Fruit fly (Drosophila melanogaster) whole organism, embryonic: ENCODE data around the gene CG31076.

Experiments
- Atf-2 ChIP-seq: fragments of 200-800 bp; sonication (Bioruptor generic); optimal IDR thresholded peaks from 2 replicates; lab custom pipeline; 2016; ENCODE audit warnings: missing biosample characterization, missing genetic modification characterization
- Atf6 ChIP-seq: fragments of 200-800 bp; sonication (Bioruptor generic); IDR thresholded peaks from 2 replicates; pipeline ENCODE4 v1.3.6; 2022; ENCODE audit warnings: missing biosample characterization, missing genetic modification characterization
- Blimp-1 ChIP-seq: fragments of 200-800 bp; sonication (Bioruptor generic); optimal IDR thresholded peaks from 3 replicates; lab custom pipeline; 2018; ENCODE audit warnings: missing biosample characterization, missing genetic modification characterization, mild to moderate bottlenecking, moderate library complexity, missing genetic modification reagents
- CG12219 ChIP-seq: fragments of 200-800 bp; sonication (Bioruptor generic); optimal IDR thresholded peaks from 3 replicates; lab custom pipeline; 2018; ENCODE audit warnings: missing biosample characterization, mild to moderate bottlenecking, missing genetic modification characterization
- CG12391 ChIP-seq: fragments of 200-800 bp; sonication (Bioruptor generic); optimal IDR thresholded peaks from 3 replicates; lab custom pipeline; 2018; ENCODE audit warnings: missing biosample characterization, mild to moderate bottlenecking, missing genetic modification characterization, moderate library complexity
- CG14014 ChIP-seq: fragments of 200-800 bp; sonication (Bioruptor generic); IDR thresholded peaks from 2 replicates; pipeline ENCODE4 v1.3.6; 2022; ENCODE audit warnings: missing biosample characterization, missing genetic modification characterization
- CG15514 ChIP-seq: fragments of 200-800 bp; sonication (Bioruptor generic); optimal IDR thresholded peaks from 3 replicates; lab custom pipeline; 2017; ENCODE audit warnings: missing biosample characterization, missing genetic modification characterization, mild to moderate bottlenecking, moderate library complexity, missing genetic modification reagents
- CG17829 ChIP-seq: fragments of 200-800 bp; optimal IDR thresholded peaks from 2 replicates; lab custom pipeline; 2019; ENCODE audit warnings: missing biosample characterization, mild to moderate bottlenecking, missing genetic modification characterization, moderate library complexity
- CG2875 ChIP-seq: fragments of 200-800 bp; sonication (Bioruptor generic); optimal IDR thresholded peaks from 2 replicates; lab custom pipeline; 2017; ENCODE audit warnings: missing biosample characterization, mild to moderate bottlenecking, missing genetic modification characterization, missing genetic modification reagents
- CG30431 ChIP-seq: fragments of 200-800 bp; sonication (Bioruptor generic); optimal IDR thresholded peaks from 2 replicates; lab custom pipeline; 2017; ENCODE audit warnings: missing biosample characterization, missing genetic modification characterization
- CG31224 ChIP-seq: fragments of 200-800 bp; sonication (Bioruptor generic); IDR thresholded peaks from 2 replicates; pipeline ENCODE4 v1.3.6; 2022; ENCODE audit warnings: missing biosample characterization, missing genetic modification characterization
- CG33557 ChIP-seq: fragments of 200-800 bp; sonication (Bioruptor generic); optimal IDR thresholded peaks from 2 replicates; lab custom pipeline; 2019; ENCODE audit warnings: missing biosample characterization, mild to moderate bottlenecking, missing genetic modification characterization, moderate library complexity
- CG4404 ChIP-seq: fragments of 200-800 bp; sonication (Bioruptor generic); IDR thresholded peaks from 2 replicates; pipeline ENCODE4 v1.3.6; 2022; ENCODE audit warnings: missing biosample characterization, missing genetic modification characterization
- CG4424 ChIP-seq: fragments of 200-800 bp; sonication (Bioruptor generic); optimal IDR thresholded peaks from 3 replicates; lab custom pipeline; 2016; ENCODE audit warnings: missing biosample characterization, missing genetic modification characterization
- CG4617 ChIP-seq: fragments of 200-800 bp; sonication (Bioruptor generic); optimal IDR thresholded peaks from 3 replicates; lab custom pipeline; 2016; ENCODE audit warnings: missing biosample characterization, missing genetic modification characterization, borderline replicate concordance
- CG6272 ChIP-seq: fragments of 200-800 bp; sonication (Bioruptor generic); IDR thresholded peaks from 2 replicates; pipeline ENCODE4 v1.3.6; 2022; ENCODE audit warnings: missing biosample characterization, missing genetic modification characterization
- CG6765 ChIP-seq: fragments of 200-800 bp; sonication (Bioruptor generic); optimal IDR thresholded peaks from 3 replicates; lab custom pipeline; 2017; ENCODE audit warnings: missing biosample characterization, mild to moderate bottlenecking, missing genetic modification characterization
- CG6854 ChIP-seq: fragments of 200-800 bp; sonication (Bioruptor generic); optimal IDR thresholded peaks from 3 replicates; lab custom pipeline; 2017; ENCODE audit warnings: missing biosample characterization, mild to moderate bottlenecking, missing genetic modification characterization
- CHES-1-like ChIP-seq: fragments of 200-800 bp; sonication (Bioruptor generic); optimal IDR thresholded peaks from 2 replicates; lab custom pipeline; 2016; ENCODE audit warnings: missing biosample characterization, missing genetic modification characterization
- Chrac-16 ChIP-seq: fragments of 200-800 bp; sonication (Bioruptor generic); optimal IDR thresholded peaks from 3 replicates; lab custom pipeline; 2016; ENCODE audit warnings: missing biosample characterization, missing genetic modification characterization
- Dad ChIP-seq: fragments of 200-800 bp; sonication (Bioruptor generic); optimal IDR thresholded peaks from 3 replicates; lab custom pipeline; 2016; ENCODE audit warnings: missing biosample characterization, missing genetic modification characterization
- Fer1 ChIP-seq: fragments of 200-800 bp; sonication (Bioruptor generic); optimal IDR thresholded peaks from 2 replicates; lab custom pipeline; 2017; ENCODE audit warnings: missing biosample characterization, mild to moderate bottlenecking, missing genetic modification characterization
- Mad ChIP-seq: fragments of 200-800 bp; sonication (Bioruptor generic); optimal IDR thresholded peaks from 2 replicates; lab custom pipeline; 2016; ENCODE audit warnings: missing biosample characterization, missing genetic modification characterization
- Neu2 ChIP-seq: fragments of 200-800 bp; sonication (Bioruptor generic); optimal IDR thresholded peaks from 3 replicates; lab custom pipeline; 2016; ENCODE audit warnings: missing biosample characterization, missing genetic modification characterization, borderline replicate concordance
- Oli ChIP-seq: fragments of 200-800 bp; sonication (Bioruptor generic); optimal IDR thresholded peaks from 2 replicates; lab custom pipeline; 2018; ENCODE audit warnings: missing biosample characterization, mild to moderate bottlenecking, missing genetic modification characterization, moderate library complexity
- Pdp1 ChIP-seq, 2 experiments: fragments of 200-800 bp; sonication (Bioruptor generic); optimal IDR thresholded peaks; 3 replicates each; lab custom pipeline; 2016; ENCODE audit warnings: missing biosample characterization in 2 of 2, missing genetic modification characterization in 2 of 2, mild to moderate bottlenecking in 1 of 2, moderate library complexity in 1 of 2
- Ptx1 ChIP-seq: fragments of 200-800 bp; sonication (Bioruptor generic); IDR thresholded peaks from 2 replicates; pipeline ENCODE4 v1.3.6; 2022; ENCODE audit warnings: missing biosample characterization, missing genetic modification characterization
- Spps ChIP-seq: fragments of 200-800 bp; sonication (Bioruptor generic); optimal IDR thresholded peaks from 2 replicates; lab custom pipeline; 2018; ENCODE audit warnings: missing biosample characterization, mild to moderate bottlenecking, missing genetic modification characterization
- Sry-β ChIP-seq: fragments of 200-800 bp; sonication (Bioruptor generic); optimal IDR thresholded peaks from 2 replicates; lab custom pipeline; 2018; ENCODE audit warnings: missing biosample characterization, mild to moderate bottlenecking, missing genetic modification characterization, moderate library complexity
- Stat92E ChIP-seq, 3 experiments: fragments of >200 bp in 2 of 3; fragments of 200-800 bp in 1 of 3; sonication (Bioruptor generic) in 1 of 3; optimal IDR thresholded peaks; 2 replicates each; lab custom pipeline; 2017 to 2019; ENCODE audit warnings: missing biosample characterization in 3 of 3, missing genetic modification characterization in 3 of 3, mild to moderate bottlenecking in 1 of 3, moderate library complexity in 1 of 3
- ab ChIP-seq: fragments of 200-800 bp; sonication (Bioruptor generic); optimal IDR thresholded peaks from 2 replicates; lab custom pipeline; 2016; ENCODE audit warnings: missing biosample characterization, missing genetic modification characterization
- bigmax ChIP-seq: fragments of 200-800 bp; sonication (Bioruptor generic); optimal IDR thresholded peaks from 2 replicates; lab custom pipeline; 2018; ENCODE audit warnings: missing biosample characterization, mild to moderate bottlenecking, missing genetic modification characterization
- bsh ChIP-seq, 2 experiments: fragments of 200-800 bp; sonication (Bioruptor generic); optimal IDR thresholded peaks; 2 replicates each; lab custom pipeline; 2017 to 2018; ENCODE audit warnings: mild to moderate bottlenecking in 2 of 2, missing biosample characterization in 2 of 2, missing genetic modification characterization in 2 of 2, moderate library complexity in 1 of 2
- cg ChIP-seq: fragments of 200-800 bp; sonication (Bioruptor generic); optimal IDR thresholded peaks from 3 replicates; lab custom pipeline; 2019; ENCODE audit warnings: missing biosample characterization, mild to moderate bottlenecking, missing genetic modification characterization, moderate library complexity
- eve ChIP-seq, 2 experiments: fragments of >200 bp; optimal IDR thresholded peaks; 2 replicates each; lab custom pipeline; 2017; ENCODE audit warnings: missing biosample characterization in 2 of 2, missing genetic modification characterization in 2 of 2
- fd3F ChIP-seq: fragments of 200-800 bp; sonication (Bioruptor generic); optimal IDR thresholded peaks from 2 replicates; lab custom pipeline; 2018; ENCODE audit warnings: missing biosample characterization, mild to moderate bottlenecking, missing genetic modification characterization, moderate library complexity
- gcm ChIP-seq: fragments of 200-800 bp; sonication (Bioruptor generic); optimal IDR thresholded peaks from 2 replicates; lab custom pipeline; 2019; ENCODE audit warnings: missing biosample characterization, mild to moderate bottlenecking, missing genetic modification characterization, moderate library complexity
- hb ChIP-seq: fragments of 200-800 bp; sonication (Bioruptor generic); IDR thresholded peaks from 3 replicates; pipeline ENCODE4 v1.3.6; 2022; ENCODE audit warnings: missing biosample characterization, missing genetic modification characterization; ENCODE audit not compliant: partially characterized antibody
- ind ChIP-seq: fragments of 200-800 bp; sonication (Bioruptor generic); optimal IDR thresholded peaks from 3 replicates; lab custom pipeline; 2016; ENCODE audit warnings: missing biosample characterization, missing genetic modification characterization
- mirr ChIP-seq: fragments of 200-800 bp; sonication (Bioruptor generic); optimal IDR thresholded peaks from 3 replicates; lab custom pipeline; 2018; ENCODE audit warnings: missing biosample characterization, mild to moderate bottlenecking, missing genetic modification characterization
- onecut ChIP-seq: fragments of 200-800 bp; sonication (Bioruptor generic); IDR thresholded peaks from 2 replicates; pipeline ENCODE4 v1.3.6; 2022; ENCODE audit warnings: missing biosample characterization, missing genetic modification characterization
- pfk ChIP-seq: fragments of 200-800 bp; sonication (Bioruptor generic); optimal IDR thresholded peaks from 2 replicates; lab custom pipeline; 2018; ENCODE audit warnings: missing biosample characterization, mild to moderate bottlenecking, missing genetic modification characterization, moderate library complexity
- run ChIP-seq: fragments of 200-800 bp; sonication (Bioruptor generic); optimal IDR thresholded peaks from 3 replicates; lab custom pipeline; 2018; ENCODE audit warnings: missing biosample characterization, mild to moderate bottlenecking, missing genetic modification characterization
- scrt ChIP-seq: fragments of 200-800 bp; sonication (Bioruptor generic); optimal IDR thresholded peaks from 2 replicates; lab custom pipeline; 2018; ENCODE audit warnings: missing biosample characterization, mild to moderate bottlenecking, missing genetic modification characterization, moderate library complexity
- slou ChIP-seq: fragments of 200-800 bp; sonication (Bioruptor generic); optimal IDR thresholded peaks from 3 replicates; lab custom pipeline; 2016; ENCODE audit warnings: missing biosample characterization, missing genetic modification characterization
- sna ChIP-seq: fragments of 200-800 bp; sonication (Bioruptor generic); IDR thresholded peaks from 2 replicates; pipeline ENCODE4 v1.3.6; 2022; ENCODE audit warnings: missing biosample characterization, missing genetic modification characterization; ENCODE audit not compliant: partially characterized antibody
- stc ChIP-seq: fragments of 200-800 bp; sonication (Bioruptor generic); IDR thresholded peaks from 2 replicates; pipeline ENCODE4 v1.3.6; 2022; ENCODE audit warnings: missing biosample characterization, missing genetic modification characterization
- twi ChIP-seq: fragments of 200-800 bp; optimal IDR thresholded peaks from 2 replicates; lab custom pipeline; 2019; ENCODE audit warnings: missing biosample characterization, mild to moderate bottlenecking, missing genetic modification characterization, moderate library complexity
- unpg ChIP-seq: fragments of 200-800 bp; sonication (Bioruptor generic); optimal IDR thresholded peaks from 3 replicates; lab custom pipeline; 2018; ENCODE audit warnings: missing biosample characterization, mild to moderate bottlenecking, missing genetic modification characterization, moderate library complexity

The CG31076 gene

DNA sequence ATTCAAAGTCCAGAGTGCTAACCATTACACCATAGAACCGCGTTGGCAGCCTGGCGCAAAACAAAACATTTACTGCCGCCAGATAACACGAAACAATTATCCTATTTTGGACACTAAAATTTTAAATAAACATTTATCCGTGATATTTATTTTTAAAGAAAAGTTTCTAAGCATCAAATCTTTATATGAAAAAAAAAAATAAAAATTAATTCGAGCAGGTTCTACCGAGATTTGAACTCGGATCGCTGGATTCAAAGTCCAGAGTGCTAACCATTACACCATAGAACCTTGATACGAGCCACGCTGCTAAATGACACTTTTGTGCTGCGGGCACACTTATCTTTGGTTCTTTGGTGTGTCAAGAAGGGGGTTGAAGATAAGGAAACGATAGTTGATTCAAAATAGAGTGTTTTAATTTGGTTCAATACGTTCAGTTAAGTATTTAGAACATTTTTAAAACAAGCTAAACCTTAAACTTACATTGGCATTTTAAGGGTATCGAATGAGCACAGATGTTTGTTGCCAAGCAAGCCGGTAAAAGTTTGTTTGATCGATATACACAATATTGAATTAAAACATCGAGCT lies 42.3 kb downstream of the CG31076 start, which contains the start of gene Spag1 (continued):
- TF ChIP-seq Pdp1 (GFP tag; optimal IDR thresholded peaks at IDR 0.05; lab: Kevin White, UChicago) (peak in 1 of 2 experiments; percentile 1), CG6272 (GFP tag; lab: Robert Waterston, UW) (no peak), run (no peak), Stat92E (GFP tag; optimal IDR thresholded peaks at IDR 0.05; lab: Kevin White, UChicago) (peak in 1 of 3 experiments; percentile 83), unpg (peak; percentile 30), CHES-1-like (no peak), CG12219 (GFP tag; lab: Kevin White, UChicago) (no peak), scrt (GFP tag; lab: Kevin White, UChicago) (peak; percentile 13), stc (GFP tag; lab: Robert Waterston, UW) (peak; percentile 7; the same call in 1 of the 2 replicates), CG12391 (tag; lab: Kevin White, UChicago) (peak; percentile 57), Blimp-1 (peak; percentile 4), CG6765 (GFP tag; lab: Kevin White, UChicago) (no peak), hb (GFP tag; lab: Robert Waterston, UW) (no peak), Ptx1 (no peak), CG15514 (GFP tag; lab: Kevin White, UChicago) (no peak), bsh (GFP tag; optimal IDR thresholded peaks at IDR 0.05; lab: Kevin White, UChicago) (peak in 1 of 2 experiments; percentile 18), CG4424 (GFP tag; lab: Kevin White, UChicago) (no peak), Neu2 (GFP tag; lab: Kevin White, UChicago) (no peak), Atf-2 (GFP tag; lab: Kevin White, UChicago) (no peak), cg (GFP tag; lab: Kevin White, UChicago) (no peak), fd3F (no peak), mirr (GFP tag; lab: Kevin White, UChicago) (peak; percentile 11), CG4617 (GFP tag; lab: Kevin White, UChicago) (no peak), slou (GFP tag; lab: Kevin White, UChicago) (no peak), Dad (GFP tag; lab: Kevin White, UChicago) (no peak), Sry-β (GFP tag; lab: Kevin White, UChicago) (no peak), CG2875 (GFP tag; lab: Kevin White, UChicago) (no peak), CG6854 (GFP tag; lab: Kevin White, UChicago) (peak; percentile 43), Mad (no peak), Spps (tag; lab: Kevin White, UChicago) (peak; percentile 20), CG17829 (tag; lab: Kevin White, UChicago) (no peak), Fer1 (GFP tag; lab: Kevin White, UChicago) (peak; percentile 66), CG4404 (GFP tag; lab: Robert Waterston, UW) (no peak), CG14014 (GFP tag; lab: Robert Waterston, UW) (no peak), CG31224 (GFP tag; lab: Robert Waterston, UW) (no peak), pfk (GFP tag; lab: Kevin White, UChicago) (no peak), ab (GFP tag; lab: Kevin White, UChicago) (no peak), Atf6 (GFP tag; lab: Robert Waterston, UW) (no peak), Chrac-16 (no peak), twi (no peak), bigmax (GFP tag; lab: Kevin White, UChicago) (no peak), ind (no peak), onecut (no peak), CG33557 (GFP tag; lab: Kevin White, UChicago) (no peak), gcm (GFP tag; lab: Kevin White, UChicago) (peak; percentile 61), eve (GFP tag; optimal IDR thresholded peaks at IDR 0.05; lab: Kevin White, UChicago) (peak in 1 of 2 experiments; percentile 85), Oli (tag; lab: Kevin White, UChicago) (no peak), sna (GFP tag; lab: Robert Waterston, UW) (peak; percentile 65), CG30431 (GFP tag; lab: Kevin White, UChicago) (no peak)
